Worm (Caenorhabditis elegans): ENCODE data around the gene srx-51.

The srx-51 gene

ce11 chrV:15327745-15328447 lies 46.2 kb downstream of the srx-51 start, which contains the start of gene ZK1037.6:
ZK1037.6 (minus strand) TSS chrV:15327795.
- TF ChIP-seq ceh-36 (tag; optimal IDR thresholded peaks at IDR 0.05) (no peak), ama-1 (optimal IDR thresholded peaks at IDR 0.05) (no peak), hmg-4 (GFP tag; optimal IDR thresholded peaks at IDR 0.05) (no peak), B0310.2 (tag; optimal IDR thresholded peaks at IDR 0.05) (no peak), sea-1 (GFP tag; conservative IDR thresholded peaks at IDR 0.05) (no peak), hnd-1 (tag; optimal IDR thresholded peaks at IDR 0.05) (no peak), flt-1 (GFP tag; IDR thresholded peaks at IDR 0.05) (no peak), hmbx-1 (tag; optimal IDR thresholded peaks at IDR 0.05) (no peak)

ce11 chrV:15330314-15330713 lies 48.6 kb downstream of the srx-51 start, which contains the start of gene srh-295:
srh-295 (plus strand) TSS chrV:15330614.
- TF ChIP-seq ceh-13 (GFP tag; optimal IDR thresholded peaks at IDR 0.05) = no peak
- TF ChIP-seq aly-1 (tag; optimal IDR thresholded peaks at IDR 0.05) = no peak
- no peak for TF ChIP-seq hmg-4 (GFP tag; optimal IDR thresholded peaks at IDR 0.05)

ce11 chrV:15332851-15333250 lies 51.2 kb downstream of the srx-51 start, which contains the start of gene srw-113:
srw-113 (plus strand) TSS chrV:15333151.
- TF ChIP-seq B0310.2 (tag; optimal IDR thresholded peaks at IDR 0.05) = no peak
- TF ChIP-seq tra-4 (tag; optimal IDR thresholded peaks at IDR 0.05) = no peak
- no peak for TF ChIP-seq tbx-11 (GFP tag; IDR thresholded peaks at IDR 0.05)
- TF ChIP-seq pes-1 (GFP tag; IDR thresholded peaks at IDR 0.05) = no peak
- no peak for TF ChIP-seq ceh-13 (GFP tag; optimal IDR thresholded peaks at IDR 0.05)
- no peak for TF ChIP-seq hnd-1 (tag; optimal IDR thresholded peaks at IDR 0.05)

Data from whole organism, early embryonic.